Worm (Caenorhabditis elegans) whole organism, L1 larva: ENCODE data around the gene cyn-17.

Experiments used
- C34B4.2 ChIP-seq: sonication (generic microtip); optimal IDR thresholded peaks from 2 replicates; lab custom pipeline; 2017; ENCODE audit warnings: mild to moderate bottlenecking, missing genetic modification characterization, missing compliant biosample characterization
- F16B12.6 ChIP-seq: fragments of 150-350 bp; optimal IDR thresholded peaks from 2 replicates; lab custom pipeline; 2014; ENCODE audit warnings: missing biosample characterization, missing genetic modification characterization
- Y116A8C.19 ChIP-seq: sonication (generic microtip); optimal IDR thresholded peaks from 2 replicates; lab custom pipeline; 2016; ENCODE audit warnings: missing compliant biosample characterization, missing genetic modification characterization, borderline replicate concordance
- aha-1 ChIP-seq: fragments of 150-350 bp; optimal IDR thresholded peaks from 2 replicates; lab custom pipeline; 2014; ENCODE audit warnings: missing biosample characterization, missing genetic modification characterization
- alr-1 ChIP-seq: fragments of 200-800 bp; sonication (Bioruptor generic); optimal IDR thresholded peaks from 2 replicates; lab custom pipeline; 2018; ENCODE audit warnings: borderline replicate concordance, mild to moderate bottlenecking, missing genetic modification characterization, missing compliant biosample characterization
- aly-2 ChIP-seq: fragments of 150-350 bp; optimal IDR thresholded peaks from 2 replicates; lab custom pipeline; 2014; ENCODE audit warnings: missing biosample characterization, missing genetic modification characterization
- ceh-63 ChIP-seq: fragments of 200-800 bp; sonication (Bioruptor generic); optimal IDR thresholded peaks from 2 replicates; lab custom pipeline; 2018; ENCODE audit warnings: mild to moderate bottlenecking, missing genetic modification characterization, missing compliant biosample characterization
- ceh-82 ChIP-seq, 3 experiments: fragments of 150-350 bp in 1 of 3; sonication (generic microtip) in 2 of 3; optimal IDR thresholded peaks; 2 replicates each; lab custom pipeline; 2014 to 2017; ENCODE audit warnings: missing biosample characterization in 3 of 3, missing genetic modification characterization in 3 of 3
- ces-1 ChIP-seq: fragments of 150-350 bp; optimal IDR thresholded peaks from 2 replicates; lab custom pipeline; 2014; ENCODE audit warnings: missing biosample characterization, missing genetic modification reagents, missing genetic modification characterization
- dpl-1 ChIP-seq, 3 experiments: fragments of 150-350 bp in 2 of 3; sonication (generic microtip) in 1 of 3; optimal IDR thresholded peaks; 2 replicates each; lab custom pipeline; 2014 to 2017; ENCODE audit warnings: missing biosample characterization in 3 of 3, missing genetic modification characterization in 3 of 3, missing genetic modification reagents in 3 of 3
- efl-1 ChIP-seq, 4 experiments: fragments of 150-350 bp; optimal IDR thresholded peaks in 3 of 4; peaks in 1 of 4; 1 replicate in 1 of 4; 2 replicates in 3 of 4; lab custom pipeline; 2014; ENCODE audit warnings: missing biosample characterization in 2 of 4, missing genetic modification characterization in 2 of 4, missing genetic modification reagents in 2 of 4
- efl-3 ChIP-seq: fragments of 200-800 bp; sonication (Bioruptor generic); optimal IDR thresholded peaks from 2 replicates; lab custom pipeline; 2018; ENCODE audit warnings: mild to moderate bottlenecking, missing genetic modification characterization, missing compliant biosample characterization
- egl-13 ChIP-seq: sonication (generic microtip); optimal IDR thresholded peaks from 2 replicates; lab custom pipeline; 2016; ENCODE audit warnings: missing genotype, missing genetic modification reagents, missing genetic modification characterization, missing compliant biosample characterization
- egl-27 ChIP-seq, 2 experiments: fragments of 150-350 bp in 1 of 2; sonication (generic microtip); optimal IDR thresholded peaks; 3 replicates each; lab custom pipeline; 2017 to 2018; ENCODE audit warnings: missing biosample characterization in 2 of 2, missing genetic modification characterization in 2 of 2, missing genetic modification reagents in 2 of 2
- elt-2 ChIP-seq: sonication (generic microtip); optimal IDR thresholded peaks from 2 replicates; lab custom pipeline; 2016; ENCODE audit warnings: missing genetic modification characterization, mild to moderate bottlenecking, inconsistent platforms, missing compliant biosample characterization, missing genetic modification reagents
- elt-3 ChIP-seq, 6 experiments: fragments of 150-350 bp in 1 of 6; sonication (generic microtip); optimal IDR thresholded peaks; 2 replicates each; lab custom pipeline; 2017 to 2018; ENCODE audit warnings: missing biosample characterization in 6 of 6, missing genetic modification characterization in 6 of 6, inconsistent platforms in 1 of 6
- ets-5 ChIP-seq: fragments of 200-800 bp; sonication (Bioruptor generic); IDR thresholded peaks from 2 replicates; pipeline ENCODE4 v1.3.6; 2022; ENCODE audit warnings: missing genetic modification characterization, missing compliant biosample characterization
- fkh-10 ChIP-seq: sonication (generic microtip); optimal IDR thresholded peaks from 2 replicates; lab custom pipeline; 2017; ENCODE audit warnings: missing biosample characterization, missing genetic modification reagents, missing genetic modification characterization
- fkh-4 ChIP-seq: sonication (generic microtip); optimal IDR thresholded peaks from 2 replicates; lab custom pipeline; 2016; ENCODE audit warnings: missing compliant biosample characterization, missing genetic modification characterization, borderline replicate concordance
- hlh-17 ChIP-seq: fragments of 200-800 bp; sonication (Bioruptor generic); optimal IDR thresholded peaks from 2 replicates; lab custom pipeline; 2018; ENCODE audit warnings: missing genetic modification characterization, mild to moderate bottlenecking, missing compliant biosample characterization, moderate library complexity, borderline replicate concordance
- hlh-4 ChIP-seq: sonication (generic microtip); optimal IDR thresholded peaks from 2 replicates; lab custom pipeline; 2016; ENCODE audit warnings: mild to moderate bottlenecking, missing genetic modification characterization, missing compliant biosample characterization
- hpl-2 ChIP-seq: fragments of 150-350 bp; optimal IDR thresholded peaks from 2 replicates; lab custom pipeline; 2014; ENCODE audit warnings: missing biosample characterization, missing genetic modification reagents, missing genetic modification characterization
- isw-1 ChIP-seq: fragments of 200-800 bp; sonication (Bioruptor generic); IDR thresholded peaks from 2 replicates; pipeline ENCODE4 v1.3.6; 2022; ENCODE audit warnings: missing genetic modification characterization, missing compliant biosample characterization
- lin-13 ChIP-seq: fragments of 150-350 bp; optimal IDR thresholded peaks from 2 replicates; lab custom pipeline; 2014; ENCODE audit warnings: missing biosample characterization, missing genetic modification reagents, missing genetic modification characterization
- lin-14 ChIP-seq: fragments of 200-800 bp; sonication (Bioruptor generic); optimal IDR thresholded peaks from 2 replicates; lab custom pipeline; 2018; ENCODE audit warnings: mild to moderate bottlenecking, missing genetic modification characterization, moderate library complexity, missing compliant biosample characterization
- lin-15B ChIP-seq: fragments of 150-350 bp; sonication (generic microtip); optimal IDR thresholded peaks from 3 replicates; lab custom pipeline; 2014; ENCODE audit warnings: missing biosample characterization, missing genetic modification characterization
- lir-3 ChIP-seq: sonication (generic microtip); optimal IDR thresholded peaks from 2 replicates; lab custom pipeline; 2016; ENCODE audit warnings: mild to moderate bottlenecking, missing genetic modification characterization, moderate library complexity, missing compliant biosample characterization; ENCODE audit not compliant: poor library complexity
- lsy-2 ChIP-seq, 2 experiments: fragments of 150-350 bp; optimal IDR thresholded peaks; 2 replicates each; lab custom pipeline; 2014; ENCODE audit warnings: missing biosample characterization in 2 of 2, missing genetic modification characterization in 2 of 2
- mef-2 ChIP-seq: fragments of 150-350 bp; optimal IDR thresholded peaks from 2 replicates; lab custom pipeline; 2014; ENCODE audit warnings: missing biosample characterization, missing genetic modification characterization
- mep-1 ChIP-seq: fragments of 150-350 bp; optimal IDR thresholded peaks from 2 replicates; lab custom pipeline; 2014; ENCODE audit warnings: missing biosample characterization, missing genetic modification characterization
- nhr-11 ChIP-seq: fragments of 150-350 bp; optimal IDR thresholded peaks from 2 replicates; lab custom pipeline; 2014; ENCODE audit warnings: missing biosample characterization, missing genetic modification characterization
- nhr-12 ChIP-seq: sonication (generic microtip); optimal IDR thresholded peaks from 2 replicates; lab custom pipeline; 2017; ENCODE audit warnings: missing biosample characterization, missing genetic modification characterization
- nhr-19 ChIP-seq: fragments of 200-800 bp; sonication (Bioruptor generic); conservative IDR thresholded peaks from 2 replicates; pipeline ENCODE4 v1.3.6; 2022; ENCODE audit warnings: missing genetic modification characterization, missing compliant biosample characterization
- nhr-237 ChIP-seq: fragments of 150-350 bp; optimal IDR thresholded peaks from 2 replicates; lab custom pipeline; 2014; ENCODE audit warnings: missing biosample characterization, missing genetic modification characterization
- nhr-28 ChIP-seq: fragments of 150-350 bp; optimal IDR thresholded peaks from 2 replicates; lab custom pipeline; 2014; ENCODE audit warnings: missing biosample characterization, missing genetic modification characterization
- nhr-47 ChIP-seq: sonication (generic microtip); optimal IDR thresholded peaks from 2 replicates; lab custom pipeline; 2016; ENCODE audit warnings: mild to moderate bottlenecking, missing genetic modification characterization, moderate library complexity, missing compliant biosample characterization
- nhr-71 ChIP-seq: sonication (generic microtip); optimal IDR thresholded peaks from 2 replicates; lab custom pipeline; 2016; ENCODE audit warnings: mild to moderate bottlenecking, missing genetic modification characterization, moderate library complexity, missing compliant biosample characterization
- nhr-84 ChIP-seq: sonication (generic microtip); optimal IDR thresholded peaks from 2 replicates; lab custom pipeline; 2017; ENCODE audit warnings: missing biosample characterization, missing genetic modification characterization
- nhr-85 ChIP-seq: sonication (generic microtip); peaks from one replicate; lab custom pipeline; 2016; ENCODE audit warnings: missing genetic modification characterization, inconsistent platforms, missing compliant biosample characterization
- nhr-90 ChIP-seq: sonication (generic microtip); optimal IDR thresholded peaks from 2 replicates; lab custom pipeline; 2016; ENCODE audit warnings: mild to moderate bottlenecking, missing genetic modification characterization, missing compliant biosample characterization; ENCODE audit not compliant: poor library complexity
- pag-3 ChIP-seq: sonication (generic microtip); optimal IDR thresholded peaks from 2 replicates; lab custom pipeline; 2017; ENCODE audit warnings: missing genetic modification characterization, mild to moderate bottlenecking, missing compliant biosample characterization, antibody characterized with exemption, borderline replicate concordance; ENCODE audit not compliant: insufficient read depth
- rnt-1 ChIP-seq: sonication (generic microtip); optimal IDR thresholded peaks from 2 replicates; lab custom pipeline; 2016; ENCODE audit warnings: mild to moderate bottlenecking, missing genetic modification characterization, moderate library complexity, missing compliant biosample characterization
- skn-1 ChIP-seq: fragments of 150-350 bp; optimal IDR thresholded peaks from 2 replicates; lab custom pipeline; 2014; ENCODE audit warnings: missing biosample characterization, missing genetic modification characterization
- snpc-4 ChIP-seq: fragments of 150-350 bp; optimal IDR thresholded peaks from 2 replicates; lab custom pipeline; 2014; ENCODE audit warnings: missing biosample characterization, missing genetic modification characterization
- swsn-7 ChIP-seq: sonication (generic microtip); optimal IDR thresholded peaks from 2 replicates; lab custom pipeline; 2016; ENCODE audit warnings: missing genetic modification characterization, missing compliant biosample characterization
- tbx-2 ChIP-seq: sonication (generic microtip); optimal IDR thresholded peaks from 2 replicates; lab custom pipeline; 2016; ENCODE audit warnings: missing genetic modification characterization, missing compliant biosample characterization
- unc-30 ChIP-seq: sonication (generic microtip); optimal IDR thresholded peaks from 2 replicates; lab custom pipeline; 2017; ENCODE audit warnings: missing biosample characterization, missing genetic modification characterization
- vab-15 ChIP-seq: sonication (generic microtip); optimal IDR thresholded peaks from 2 replicates; lab custom pipeline; 2017; ENCODE audit warnings: missing genotype, mild to moderate bottlenecking, missing genetic modification characterization, missing compliant biosample characterization
- zag-1 ChIP-seq: fragments of 150-350 bp; optimal IDR thresholded peaks from 2 replicates; lab custom pipeline; 2014; ENCODE audit warnings: missing biosample characterization, missing genetic modification characterization
- zip-4 ChIP-seq: fragments of 200-800 bp; sonication (Bioruptor generic); optimal IDR thresholded peaks from 2 replicates; lab custom pipeline; 2018; ENCODE audit warnings: mild to moderate bottlenecking, missing genetic modification characterization, moderate library complexity, missing compliant biosample characterization
- ztf-4 ChIP-seq: fragments of 150-350 bp; optimal IDR thresholded peaks from 2 replicates; lab custom pipeline; 2014; ENCODE audit warnings: missing biosample characterization, missing genetic modification characterization

Gene cyn-17

DNA sequence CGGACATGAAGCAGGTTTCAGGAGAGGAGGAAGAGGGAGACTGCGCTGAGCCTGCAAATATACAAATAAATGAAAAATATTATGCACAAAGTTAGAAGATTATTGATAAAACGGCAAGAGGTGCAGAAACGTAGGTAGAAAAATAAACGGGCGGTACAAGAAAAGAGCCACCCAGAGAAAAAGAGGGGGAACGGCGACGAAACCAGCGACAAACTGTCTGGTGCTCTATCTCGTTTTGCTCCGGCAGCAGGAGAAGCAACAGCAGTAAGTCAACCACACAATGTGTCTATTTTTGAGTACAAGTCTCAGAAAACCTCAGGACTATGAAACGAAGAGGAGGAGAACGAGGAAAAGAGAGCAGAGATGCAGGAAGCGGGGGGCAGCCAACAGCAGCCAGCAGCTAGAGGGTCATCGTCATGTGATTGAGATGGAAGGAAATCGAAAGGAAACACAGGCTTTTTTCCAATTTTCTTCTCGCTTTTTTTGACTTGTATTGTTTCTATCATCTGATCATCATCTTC lies 46.3 kb downstream of the cyn-17 start, which contains the start of gene F26F12.3:
F26F12.3 (minus strand) TSS at position 51 of the 521 bp plus-strand sequence.
- TF ChIP-seq alr-1 (tag; lab: Kevin White, UChicago) (no peak), nhr-84 (tag; lab: Kevin White, UChicago) (no peak), nhr-71 (tag; lab: Kevin White, UChicago) (peak; percentile 88), efl-1 (optimal IDR thresholded peaks at IDR 0.05; lab: Kevin White, UChicago) (peak; percentile 24 to 42), efl-1 (GFP tag; optimal IDR thresholded peaks at IDR 0.05 in 1 of 2; lab: Kevin White, UChicago) (peak; percentile 23 to 93), egl-27 (tag; optimal IDR thresholded peaks at IDR 0.05; lab: Kevin White, UChicago) (no peak), nhr-47 (tag; lab: Kevin White, UChicago) (peak; percentile 68), zag-1 (tag; lab: Kevin White, UChicago) (no peak), aly-2 (tag; lab: Kevin White, UChicago) (no peak), elt-2 (tag; lab: Kevin White, UChicago) (peak; percentile 70), isw-1 (GFP tag; lab: Robert Waterston, UW) (peak; percentile 5; the same call in 1 of the 2 replicates), pag-3 (tag; lab: Kevin White, UChicago) (no peak), zip-4 (GFP tag; lab: Kevin White, UChicago) (peak; percentile 3), efl-3 (GFP tag; lab: Kevin White, UChicago) (no peak), nhr-90 (tag; lab: Kevin White, UChicago) (peak; percentile 20), nhr-28 (tag; lab: Kevin White, UChicago) (no peak), ceh-63 (no peak), egl-13 (tag; lab: Kevin White, UChicago) (peak; percentile 69), ztf-4 (tag; lab: Kevin White, UChicago) (no peak), nhr-12 (tag; lab: Kevin White, UChicago) (no peak), dpl-1 (GFP tag; optimal IDR thresholded peaks at IDR 0.05; lab: Kevin White, UChicago) (peak; percentile 3 to 31 (median 24)), unc-30 (tag; lab: Kevin White, UChicago) (no peak), skn-1 (tag; lab: Kevin White, UChicago) (peak; percentile 41), nhr-11 (no peak), hlh-4 (tag; lab: Kevin White, UChicago) (no peak), nhr-85 (peak; percentile 70), mef-2 (tag; lab: Kevin White, UChicago) (peak; percentile 49), nhr-19 (peak; percentile 69; the same call in 1 of the 2 replicates), ceh-82 (tag; optimal IDR thresholded peaks at IDR 0.05; lab: Kevin White, UChicago) (peak; percentile 0 to 30 (median 27)), nhr-237 (peak; percentile 6), swsn-7 (tag; lab: Kevin White, UChicago) (peak; percentile 71), ces-1 (GFP tag; lab: Kevin White, UChicago) (no peak), mep-1 (tag; lab: Kevin White, UChicago) (no peak), Y116A8C.19 (tag; lab: Kevin White, UChicago) (no peak), vab-15 (tag; lab: Kevin White, UChicago) (no peak), lin-15B (tag; lab: Kevin White, UChicago) (no peak), lin-14 (peak; percentile 94), lin-13 (GFP tag; lab: Kevin White, UChicago) (peak; percentile 59), ets-5 (GFP tag; lab: Robert Waterston, UW) (no peak), rnt-1 (peak; percentile 52), aha-1 (tag; lab: Kevin White, UChicago) (no peak), tbx-2 (peak; percentile 79), snpc-4 (tag; lab: Kevin White, UChicago) (no peak), hpl-2 (GFP tag; lab: Kevin White, UChicago) (no peak), C34B4.2 (tag; lab: Kevin White, UChicago) (no peak), hlh-17 (no peak), fkh-4 (no peak), elt-3 (tag; optimal IDR thresholded peaks at IDR 0.05; lab: Kevin White, UChicago) (no peak), lsy-2 (tag; optimal IDR thresholded peaks at IDR 0.05; lab: Kevin White, UChicago) (peak; percentile 58 to 71), lir-3 (tag; lab: Kevin White, UChicago) (peak; percentile 44), F16B12.6 (tag; lab: Kevin White, UChicago) (peak; percentile 5), fkh-10 (GFP tag; lab: Kevin White, UChicago) (peak; percentile 76)
